Fruit fly (Drosophila melanogaster) whole organism, embryonic: ENCODE data around the gene CG7860.

ENCODE experiments used
- Abd-B ChIP-seq: fragments of 200-800 bp; sonication (Bioruptor generic); optimal IDR thresholded peaks from 2 replicates; lab custom pipeline; 2018; ENCODE audit warnings: missing biosample characterization, mild to moderate bottlenecking, missing genetic modification characterization, moderate library complexity
- CG1024 ChIP-seq: fragments of 200-800 bp; sonication (Bioruptor generic); IDR thresholded peaks from 2 replicates; pipeline ENCODE4 v1.3.6; 2022; ENCODE audit warnings: missing biosample characterization, missing genetic modification characterization
- CG12155 ChIP-seq: fragments of 200-800 bp; sonication (Bioruptor generic); optimal IDR thresholded peaks from 3 replicates; lab custom pipeline; 2016; ENCODE audit warnings: missing biosample characterization, missing genetic modification characterization
- CG12236 ChIP-seq: fragments of 200-800 bp; sonication (Bioruptor generic); optimal IDR thresholded peaks from 2 replicates; lab custom pipeline; 2016; ENCODE audit warnings: missing biosample characterization, missing genetic modification characterization
- CG14710 ChIP-seq: fragments of 200-800 bp; sonication (Bioruptor generic); optimal IDR thresholded peaks from 3 replicates; lab custom pipeline; 2019; ENCODE audit warnings: missing biosample characterization, mild to moderate bottlenecking, missing genetic modification characterization, moderate library complexity
- CG15269 ChIP-seq: fragments of 200-800 bp; sonication (Bioruptor generic); optimal IDR thresholded peaks from 2 replicates; lab custom pipeline; 2018; ENCODE audit warnings: missing biosample characterization, mild to moderate bottlenecking, missing genetic modification characterization, moderate library complexity
- CG1529 ChIP-seq: fragments of 200-800 bp; sonication (Bioruptor generic); optimal IDR thresholded peaks from 3 replicates; lab custom pipeline; 2018; ENCODE audit warnings: missing biosample characterization, missing genetic modification characterization
- CG1602 ChIP-seq: fragments of 200-800 bp; sonication (Bioruptor generic); optimal IDR thresholded peaks from 3 replicates; lab custom pipeline; 2016; ENCODE audit warnings: missing biosample characterization, missing genetic modification characterization
- CG1603 ChIP-seq: fragments of 200-800 bp; sonication (Bioruptor generic); optimal IDR thresholded peaks from 2 replicates; lab custom pipeline; 2019; ENCODE audit warnings: missing biosample characterization, mild to moderate bottlenecking, missing genetic modification characterization, moderate library complexity
- CG1832 ChIP-seq: fragments of 200-800 bp; sonication (Bioruptor generic); optimal IDR thresholded peaks from 2 replicates; lab custom pipeline; 2017; ENCODE audit warnings: missing biosample characterization, mild to moderate bottlenecking, missing genetic modification characterization, inconsistent platforms
- CG2875 ChIP-seq: fragments of 200-800 bp; sonication (Bioruptor generic); optimal IDR thresholded peaks from 2 replicates; lab custom pipeline; 2017; ENCODE audit warnings: missing biosample characterization, mild to moderate bottlenecking, missing genetic modification characterization, missing genetic modification reagents
- CG31224 ChIP-seq: fragments of 200-800 bp; sonication (Bioruptor generic); IDR thresholded peaks from 2 replicates; pipeline ENCODE4 v1.3.6; 2022; ENCODE audit warnings: missing biosample characterization, missing genetic modification characterization
- CG31365 ChIP-seq: fragments of 200-800 bp; sonication (Bioruptor generic); optimal IDR thresholded peaks from 2 replicates; lab custom pipeline; 2018; ENCODE audit warnings: missing biosample characterization, mild to moderate bottlenecking, missing genetic modification characterization
- CG31441 ChIP-seq: fragments of 200-800 bp; sonication (Bioruptor generic); IDR thresholded peaks from 2 replicates; pipeline ENCODE4 v1.3.6; 2022; ENCODE audit warnings: missing biosample characterization, missing genetic modification characterization
- CG32767 ChIP-seq: fragments of 200-800 bp; sonication (Bioruptor generic); IDR thresholded peaks from 2 replicates; pipeline ENCODE4 v1.3.6; 2022; ENCODE audit warnings: missing biosample characterization, missing genetic modification characterization
- CG6272 ChIP-seq: fragments of 200-800 bp; sonication (Bioruptor generic); IDR thresholded peaks from 2 replicates; pipeline ENCODE4 v1.3.6; 2022; ENCODE audit warnings: missing biosample characterization, missing genetic modification characterization
- CG6689 ChIP-seq: fragments of 200-800 bp; sonication (Bioruptor generic); IDR thresholded peaks from 2 replicates; pipeline ENCODE4 v1.3.6; 2022; ENCODE audit warnings: missing biosample characterization, missing genetic modification characterization
- CG7839 ChIP-seq: fragments of 200-800 bp; sonication (Bioruptor generic); optimal IDR thresholded peaks from 3 replicates; lab custom pipeline; 2018; ENCODE audit warnings: missing biosample characterization, mild to moderate bottlenecking, missing genetic modification characterization, moderate library complexity
- CG7987 ChIP-seq: fragments of 200-800 bp; sonication (Bioruptor generic); optimal IDR thresholded peaks from 2 replicates; lab custom pipeline; 2018; ENCODE audit warnings: missing biosample characterization, mild to moderate bottlenecking, missing genetic modification characterization, moderate library complexity
- CG8089 ChIP-seq: fragments of 200-800 bp; sonication (Bioruptor generic); optimal IDR thresholded peaks from 3 replicates; lab custom pipeline; 2016; ENCODE audit warnings: missing biosample characterization, missing genetic modification characterization
- CG9215 ChIP-seq: fragments of 200-800 bp; sonication (Bioruptor generic); IDR thresholded peaks from 2 replicates; pipeline ENCODE4 v1.3.6; 2022; ENCODE audit warnings: missing biosample characterization, missing genetic modification characterization
- Chrac-16 ChIP-seq: fragments of 200-800 bp; sonication (Bioruptor generic); optimal IDR thresholded peaks from 3 replicates; lab custom pipeline; 2016; ENCODE audit warnings: missing biosample characterization, missing genetic modification characterization
- CkIIα-i1 ChIP-seq: fragments of 200-800 bp; sonication (Bioruptor generic); IDR thresholded peaks from 2 replicates; pipeline ENCODE4 v1.3.6; 2022; ENCODE audit warnings: missing biosample characterization, missing genetic modification characterization
- Elba2 ChIP-seq: fragments of 200-800 bp; sonication (Bioruptor generic); optimal IDR thresholded peaks from 3 replicates; lab custom pipeline; 2016; ENCODE audit warnings: missing biosample characterization, missing genetic modification characterization
- GATAe ChIP-seq: fragments of 200-800 bp; sonication (Bioruptor generic); conservative IDR thresholded peaks from 2 replicates; pipeline ENCODE4 v1.3.6; 2022; ENCODE audit warnings: missing biosample characterization, missing genetic modification characterization
- Hr51 ChIP-seq, 2 experiments: fragments of 200-800 bp; sonication (Bioruptor generic); optimal IDR thresholded peaks; 2 replicates in 1 of 2; 3 replicates in 1 of 2; lab custom pipeline; 2016 to 2018; ENCODE audit warnings: missing biosample characterization in 2 of 2, missing genetic modification characterization in 2 of 2, mild to moderate bottlenecking in 1 of 2, moderate library complexity in 1 of 2
- Hr78 ChIP-seq, 2 experiments: fragments of 200-800 bp in 1 of 2; fragments of >200 bp in 1 of 2; sonication (Bioruptor generic) in 1 of 2; optimal IDR thresholded peaks; 2 replicates each; lab custom pipeline; 2017 to 2019; ENCODE audit warnings: missing biosample characterization in 2 of 2, missing genetic modification characterization in 2 of 2, mild to moderate bottlenecking in 1 of 2, moderate library complexity in 1 of 2
- Hsf ChIP-seq: fragments of 200-800 bp; sonication (Bioruptor generic); optimal IDR thresholded peaks from 3 replicates; lab custom pipeline; 2016; ENCODE audit warnings: missing biosample characterization, missing genetic modification characterization
- Nf-YC ChIP-seq: fragments of 200-800 bp; optimal IDR thresholded peaks from 3 replicates; lab custom pipeline; 2019; ENCODE audit warnings: missing biosample characterization, mild to moderate bottlenecking, missing genetic modification characterization, moderate library complexity
- Rfx ChIP-seq: fragments of 200-800 bp; sonication (Bioruptor generic); IDR thresholded peaks from 2 replicates; pipeline ENCODE4 v1.3.6; 2022; ENCODE audit warnings: missing biosample characterization, missing genetic modification characterization
- Rx ChIP-seq: fragments of 200-800 bp; sonication (Bioruptor generic); IDR thresholded peaks from 2 replicates; pipeline ENCODE4 v1.3.6; 2022; ENCODE audit warnings: missing biosample characterization, missing genetic modification characterization
- Ssrp ChIP-seq: fragments of 200-800 bp; sonication (Bioruptor generic); optimal IDR thresholded peaks from 2 replicates; lab custom pipeline; 2018; ENCODE audit warnings: missing biosample characterization, mild to moderate bottlenecking, missing genetic modification characterization, moderate library complexity
- bab2 ChIP-seq: fragments of 200-800 bp; sonication (Bioruptor generic); optimal IDR thresholded peaks from 2 replicates; lab custom pipeline; 2016; ENCODE audit warnings: missing biosample characterization, missing genetic modification characterization
- cad ChIP-seq: fragments of >200 bp; optimal IDR thresholded peaks from 2 replicates; lab custom pipeline; 2017; ENCODE audit warnings: missing biosample characterization, missing genetic modification characterization
- caup ChIP-seq: fragments of 200-800 bp; sonication (Bioruptor generic); optimal IDR thresholded peaks from 3 replicates; lab custom pipeline; 2017; ENCODE audit warnings: missing biosample characterization, mild to moderate bottlenecking, missing genetic modification characterization, moderate library complexity; ENCODE audit not compliant: severe bottlenecking
- crc ChIP-seq: fragments of 200-800 bp; sonication (Bioruptor generic); optimal IDR thresholded peaks from 2 replicates; lab custom pipeline; 2016; ENCODE audit warnings: missing biosample characterization, missing genetic modification characterization
- crp ChIP-seq, 2 experiments: fragments of 200-800 bp; sonication (Bioruptor generic); optimal IDR thresholded peaks; 2 replicates in 1 of 2; 3 replicates in 1 of 2; lab custom pipeline; 2017; ENCODE audit warnings: missing biosample characterization in 2 of 2, missing genetic modification characterization in 2 of 2, mild to moderate bottlenecking in 1 of 2, moderate library complexity in 1 of 2
- da ChIP-seq: fragments of 200-800 bp; sonication (Bioruptor generic); optimal IDR thresholded peaks from 2 replicates; lab custom pipeline; 2016; ENCODE audit warnings: missing biosample characterization, missing genetic modification characterization
- danr ChIP-seq: fragments of 200-800 bp; sonication (Bioruptor generic); IDR thresholded peaks from 2 replicates; pipeline ENCODE4 v1.3.6; 2022; ENCODE audit warnings: missing biosample characterization, missing genetic modification characterization
- fu2 ChIP-seq: fragments of 200-800 bp; sonication (Bioruptor generic); optimal IDR thresholded peaks from 2 replicates; lab custom pipeline; 2016; ENCODE audit warnings: missing biosample characterization, missing genetic modification characterization
- gce ChIP-seq: fragments of 200-800 bp; sonication (Bioruptor generic); IDR thresholded peaks from 3 replicates; pipeline ENCODE4 v1.3.6; 2022; ENCODE audit warnings: missing biosample characterization, missing genetic modification characterization
- lab ChIP-seq: fragments of 200-800 bp; sonication (Bioruptor generic); optimal IDR thresholded peaks from 3 replicates; lab custom pipeline; 2017; ENCODE audit warnings: missing biosample characterization, missing genetic modification characterization, mild to moderate bottlenecking, moderate library complexity, missing genetic modification reagents
- odd ChIP-seq: fragments of 200-800 bp; sonication (Bioruptor generic); optimal IDR thresholded peaks from 2 replicates; lab custom pipeline; 2017; ENCODE audit warnings: missing biosample characterization, mild to moderate bottlenecking, missing genetic modification characterization
- repo ChIP-seq: fragments of 200-800 bp; sonication (Bioruptor generic); optimal IDR thresholded peaks from 2 replicates; lab custom pipeline; 2016; ENCODE audit warnings: missing biosample characterization, missing genetic modification characterization
- schlank ChIP-seq: fragments of 200-800 bp; sonication (Bioruptor generic); optimal IDR thresholded peaks from 2 replicates; lab custom pipeline; 2018; ENCODE audit warnings: missing biosample characterization, mild to moderate bottlenecking, missing genetic modification characterization
- sens ChIP-seq: fragments of 200-800 bp; sonication (Bioruptor generic); peaks from one replicate; lab custom pipeline; 2016; ENCODE audit warnings: missing biosample characterization, missing genetic modification characterization
- so ChIP-seq: fragments of 200-800 bp; sonication (Bioruptor generic); IDR thresholded peaks from 3 replicates; pipeline ENCODE4 v1.3.6; 2022; ENCODE audit warnings: missing biosample characterization, missing genetic modification characterization
- sr ChIP-seq: fragments of 200-800 bp; sonication (Bioruptor generic); IDR thresholded peaks from 3 replicates; pipeline ENCODE4 v1.3.6; 2022; ENCODE audit warnings: missing biosample characterization, missing genetic modification characterization
- ssp ChIP-seq: fragments of 200-800 bp; sonication (Bioruptor generic); IDR thresholded peaks from 2 replicates; pipeline ENCODE4 v1.3.6; 2022; ENCODE audit warnings: missing biosample characterization, missing genetic modification characterization
- unpg ChIP-seq: fragments of 200-800 bp; sonication (Bioruptor generic); optimal IDR thresholded peaks from 3 replicates; lab custom pipeline; 2018; ENCODE audit warnings: missing biosample characterization, mild to moderate bottlenecking, missing genetic modification characterization, moderate library complexity
- wdn ChIP-seq: fragments of 200-800 bp; sonication (Bioruptor generic); IDR thresholded peaks from 2 replicates; pipeline ENCODE4 v1.3.6; 2022; ENCODE audit warnings: missing biosample characterization, missing genetic modification characterization

The CG7860 gene

dm6 chrX:15599697-15600096 lies 30.9 kb downstream of the CG7860 start (continued):
- TF ChIP-seq CG6272 (GFP tag; lab: Robert Waterston, UW) (0 out of 2 replicates have a peak, but pooled peaks have one; percentile 47), ssp (GFP tag; lab: Robert Waterston, UW) (peak; percentile 37; the same call in 1 of the 2 replicates), Elba2 (GFP tag; lab: Kevin White, UChicago) (no peak), schlank (tag; lab: Kevin White, UChicago) (peak; percentile 30), crc (GFP tag; lab: Kevin White, UChicago) (peak; percentile 32), CG1602 (GFP tag; lab: Kevin White, UChicago) (peak; percentile 44), Ssrp (peak; percentile 27), sr (no peak), CG8089 (GFP tag; lab: Kevin White, UChicago) (peak; percentile 39), CG6689 (peak; percentile 65), da (GFP tag; lab: Kevin White, UChicago) (no peak), caup (GFP tag; lab: Kevin White, UChicago) (peak; percentile 36), GATAe (GFP tag; lab: Robert Waterston, UW) (no peak), CG12236 (GFP tag; lab: Kevin White, UChicago) (no peak), CG7987 (no peak), Hsf (GFP tag; lab: Kevin White, UChicago) (peak; percentile 62), sens (peak; percentile 79), odd (peak; percentile 26), fu2 (peak; percentile 31), danr (GFP tag; lab: Robert Waterston, UW) (peak; percentile 26; the same call in 1 of the 2 replicates), CG9215 (GFP tag; lab: Robert Waterston, UW) (peak; percentile 86), Rfx (peak; percentile 75), wdn (GFP tag; lab: Robert Waterston, UW) (peak; percentile 35; the same call in 1 of the 2 replicates), Chrac-16 (GFP tag; lab: Kevin White, UChicago) (peak; percentile 21), CkIIα-i1 (GFP tag; lab: Robert Waterston, UW) (no peak), bab2 (peak; percentile 24), lab (peak; percentile 59), Hr51 (GFP tag; optimal IDR thresholded peaks at IDR 0.05; lab: Kevin White, UChicago) (peak in 1 of 2 experiments; percentile 72), crp (GFP tag; optimal IDR thresholded peaks at IDR 0.05; lab: Kevin White, UChicago) (no peak), CG7839 (tag; lab: Kevin White, UChicago) (peak; percentile 77), CG1603 (tag; lab: Kevin White, UChicago) (peak; percentile 77), CG32767 (GFP tag; lab: Robert Waterston, UW) (peak; percentile 43), so (GFP tag; lab: Robert Waterston, UW) (no peak), repo (peak; percentile 47), cad (GFP tag; lab: Kevin White, UChicago) (no peak), CG14710 (tag; lab: Kevin White, UChicago) (peak; percentile 0), CG1529 (GFP tag; lab: Kevin White, UChicago) (peak; percentile 23), Abd-B (GFP tag; lab: Kevin White, UChicago) (peak; percentile 47), Nf-YC (tag; lab: Kevin White, UChicago) (peak; percentile 25), CG31441 (GFP tag; lab: Robert Waterston, UW) (peak; percentile 48), CG31224 (GFP tag; lab: Robert Waterston, UW) (peak; percentile 58), CG15269 (tag; lab: Kevin White, UChicago) (peak; percentile 74), CG1024 (GFP tag; lab: Robert Waterston, UW) (0 out of 2 replicates have a peak, but pooled peaks have one; percentile 28), CG12155 (GFP tag; lab: Kevin White, UChicago) (peak; percentile 25), Rx (GFP tag; lab: Robert Waterston, UW) (peak; percentile 52; the same call in 1 of the 2 replicates), Hr78 (GFP tag; optimal IDR thresholded peaks at IDR 0.05; lab: Kevin White, UChicago) (peak in 1 of 2 experiments; percentile 4), CG31365 (tag; lab: Kevin White, UChicago) (peak; percentile 31), unpg (GFP tag; lab: Kevin White, UChicago) (peak; percentile 68), gce (GFP tag; lab: Robert Waterston, UW) (peak; percentile 61; the same call in 1 of the 3 replicates), CG2875 (GFP tag; lab: Kevin White, UChicago) (peak; percentile 2), CG1832 (GFP tag; lab: Kevin White, UChicago) (no peak)
